Worm (Caenorhabditis elegans): ENCODE results near the gene nhr-274.

- no peak for TF ChIP-seq aly-2 (tag; optimal IDR thresholded peaks at IDR 0.05)
- no peak for TF ChIP-seq snpc-4 (tag; optimal IDR thresholded peaks at IDR 0.05)
- TF ChIP-seq mep-1 (tag; optimal IDR thresholded peaks at IDR 0.05): no peak
- TF ChIP-seq alr-1 (tag; optimal IDR thresholded peaks at IDR 0.05; ENCODE audit: borderline replicate concordance): no peak
- TF ChIP-seq efl-3 (GFP tag; optimal IDR thresholded peaks at IDR 0.05): no peak
- no peak for TF ChIP-seq nhr-237 (tag; optimal IDR thresholded peaks at IDR 0.05)
- TF ChIP-seq dpl-1 (GFP tag; optimal IDR thresholded peaks at IDR 0.05): no peak
- TF ChIP-seq pqm-1 (tag; optimal IDR thresholded peaks at IDR 0.05): no peak
- TF ChIP-seq nhr-12 (tag; optimal IDR thresholded peaks at IDR 0.05): no peak
- no peak for TF ChIP-seq lsy-2 (tag; optimal IDR thresholded peaks at IDR 0.05)
- TF ChIP-seq mdl-1 (tag; optimal IDR thresholded peaks at IDR 0.05): no peak
- no peak for TF ChIP-seq unc-62 (GFP tag; optimal IDR thresholded peaks at IDR 0.05)
- no peak for TF ChIP-seq vab-15 (tag; optimal IDR thresholded peaks at IDR 0.05)
- TF ChIP-seq nhr-28 (tag; optimal IDR thresholded peaks at IDR 0.05): no peak
Measured at ce11 chrIV:1633445-1633844, 11.7 kb downstream of the nhr-274 start, which contains the start of gene Y41D4B.6.
